Fruit fly (Drosophila melanogaster) whole organism, prepupa: ENCODE results near the gene CG10588.

Source experiments
- Blimp-1 ChIP-seq: fragments of 200-800 bp; sonication (Bioruptor generic); optimal IDR thresholded peaks from 3 replicates; lab custom pipeline; 2017; ENCODE audit warnings: missing biosample characterization, missing genetic modification characterization, mild to moderate bottlenecking, moderate library complexity, missing genetic modification reagents
- CG10631 ChIP-seq: fragments of 200-800 bp; sonication (Bioruptor generic); optimal IDR thresholded peaks from 2 replicates; lab custom pipeline; 2016; ENCODE audit warnings: missing biosample characterization, missing genetic modification characterization
- CG10669 ChIP-seq: fragments of 200-800 bp; sonication (Bioruptor generic); optimal IDR thresholded peaks from 3 replicates; lab custom pipeline; 2018; ENCODE audit warnings: missing biosample characterization, mild to moderate bottlenecking, missing genetic modification characterization, moderate library complexity
- CG11294 ChIP-seq: fragments of 200-800 bp; sonication (Bioruptor generic); IDR thresholded peaks from 2 replicates; pipeline ENCODE4 v1.3.6; 2022; ENCODE audit warnings: missing biosample characterization, missing genetic modification characterization
- CG11762 ChIP-seq: fragments of 200-800 bp; sonication (Bioruptor generic); optimal IDR thresholded peaks from 3 replicates; lab custom pipeline; 2016; ENCODE audit warnings: missing biosample characterization, missing genetic modification characterization; ENCODE audit not compliant: insufficient read depth
- CG11902 ChIP-seq: fragments of 200-800 bp; sonication (Bioruptor generic); optimal IDR thresholded peaks from 3 replicates; lab custom pipeline; 2016; ENCODE audit warnings: missing biosample characterization, missing genetic modification characterization
- CG15336 ChIP-seq: fragments of 200-800 bp; sonication (Bioruptor generic); IDR thresholded peaks from 2 replicates; pipeline ENCODE4 v1.3.6; 2022; ENCODE audit warnings: missing biosample characterization, missing genetic modification characterization
- CG1621 ChIP-seq: fragments of 200-800 bp; sonication (Bioruptor generic); optimal IDR thresholded peaks from 3 replicates; lab custom pipeline; 2018; ENCODE audit warnings: missing biosample characterization, mild to moderate bottlenecking, missing genetic modification characterization
- CG16779 ChIP-seq: fragments of 200-800 bp; sonication (Bioruptor generic); optimal IDR thresholded peaks from 3 replicates; lab custom pipeline; 2017; ENCODE audit warnings: missing biosample characterization, mild to moderate bottlenecking, missing genetic modification characterization
- CG3032 ChIP-seq: fragments of 200-800 bp; optimal IDR thresholded peaks from 2 replicates; lab custom pipeline; 2019; ENCODE audit warnings: missing biosample characterization, mild to moderate bottlenecking, missing genetic modification characterization, moderate library complexity
- CG31627 ChIP-seq: fragments of 200-800 bp; sonication (Bioruptor generic); optimal IDR thresholded peaks from 3 replicates; lab custom pipeline; 2016; ENCODE audit warnings: missing biosample characterization, missing genetic modification characterization
- CG32006 ChIP-seq: fragments of 200-800 bp; sonication (Bioruptor generic); optimal IDR thresholded peaks from 3 replicates; lab custom pipeline; 2017; ENCODE audit warnings: missing biosample characterization, mild to moderate bottlenecking, missing genetic modification characterization
- CG34406 ChIP-seq: fragments of 200-800 bp; sonication (Bioruptor generic); optimal IDR thresholded peaks from 3 replicates; lab custom pipeline; 2016; ENCODE audit warnings: missing biosample characterization, missing genetic modification characterization
- CG4318 ChIP-seq: fragments of 200-800 bp; sonication (Bioruptor generic); optimal IDR thresholded peaks from 3 replicates; lab custom pipeline; 2017; ENCODE audit warnings: missing biosample characterization, mild to moderate bottlenecking, missing genetic modification characterization
- CG6163 ChIP-seq: fragments of 200-800 bp; sonication (Bioruptor generic); IDR thresholded peaks from 3 replicates; pipeline ENCODE4 v1.3.6; 2022; ENCODE audit warnings: missing biosample characterization, missing genetic modification characterization
- CG6276 ChIP-seq: fragments of 200-800 bp; sonication (Bioruptor generic); optimal IDR thresholded peaks from 2 replicates; lab custom pipeline; 2017; ENCODE audit warnings: missing biosample characterization, mild to moderate bottlenecking, missing genetic modification characterization
- CG6792 ChIP-seq: fragments of 200-800 bp; sonication (Bioruptor generic); optimal IDR thresholded peaks from 3 replicates; lab custom pipeline; 2016; ENCODE audit warnings: missing biosample characterization, missing genetic modification characterization
- CG6808 ChIP-seq: fragments of 200-800 bp; sonication (Bioruptor generic); optimal IDR thresholded peaks from 3 replicates; lab custom pipeline; 2017; ENCODE audit warnings: missing biosample characterization, missing genetic modification characterization, mild to moderate bottlenecking, moderate library complexity, missing genetic modification reagents
- CG7368 ChIP-seq: fragments of 200-800 bp; sonication (Bioruptor generic); optimal IDR thresholded peaks from 3 replicates; lab custom pipeline; 2016; ENCODE audit warnings: missing biosample characterization, missing genetic modification characterization
- CG8319 ChIP-seq: fragments of 200-800 bp; sonication (Bioruptor generic); optimal IDR thresholded peaks from 3 replicates; lab custom pipeline; 2016; ENCODE audit warnings: missing biosample characterization, missing genetic modification characterization
- CG8632 ChIP-seq: fragments of 200-800 bp; sonication (Bioruptor generic); optimal IDR thresholded peaks from 3 replicates; lab custom pipeline; 2016; ENCODE audit warnings: missing biosample characterization, missing genetic modification characterization
- CG9139 ChIP-seq: fragments of 200-800 bp; sonication (Bioruptor generic); optimal IDR thresholded peaks from 3 replicates; lab custom pipeline; 2017; ENCODE audit warnings: missing biosample characterization, mild to moderate bottlenecking, missing genetic modification characterization
- Eip75B ChIP-seq: fragments of 200-800 bp; sonication (Bioruptor generic); optimal IDR thresholded peaks from 3 replicates; lab custom pipeline; 2016; ENCODE audit warnings: missing biosample characterization, missing genetic modification characterization
- Eip78C ChIP-seq: fragments of 200-800 bp; sonication (Bioruptor generic); peaks from one replicate; lab custom pipeline; 2016; ENCODE audit warnings: missing biosample characterization, missing genetic modification characterization
- Eip93F ChIP-seq: fragments of 200-800 bp; sonication (Bioruptor generic); optimal IDR thresholded peaks from 2 replicates; lab custom pipeline; 2016; ENCODE audit warnings: missing biosample characterization, mild to moderate bottlenecking, missing genetic modification characterization
- Ets21C ChIP-seq: fragments of 200-800 bp; sonication (Bioruptor generic); optimal IDR thresholded peaks from 3 replicates; lab custom pipeline; 2016; ENCODE audit warnings: missing biosample characterization, missing genetic modification characterization
- Ets96B ChIP-seq: fragments of 200-800 bp; optimal IDR thresholded peaks from 2 replicates; lab custom pipeline; 2019; ENCODE audit warnings: missing biosample characterization, mild to moderate bottlenecking, missing genetic modification characterization, moderate library complexity
- Gug ChIP-seq: fragments of 200-800 bp; sonication (Bioruptor generic); IDR thresholded peaks from 2 replicates; pipeline ENCODE4 v1.3.6; 2022; ENCODE audit warnings: missing biosample characterization, missing genetic modification characterization
- Hr39 ChIP-seq: fragments of 200-800 bp; sonication (Bioruptor generic); optimal IDR thresholded peaks from 2 replicates; lab custom pipeline; 2016; ENCODE audit warnings: missing biosample characterization, missing genetic modification characterization
- Hr4 ChIP-seq: fragments of 200-800 bp; sonication (Bioruptor generic); optimal IDR thresholded peaks from 3 replicates; lab custom pipeline; 2016; ENCODE audit warnings: missing biosample characterization, missing genetic modification characterization
- Met ChIP-seq: fragments of 200-800 bp; sonication (Bioruptor generic); optimal IDR thresholded peaks from 3 replicates; lab custom pipeline; 2016; ENCODE audit warnings: missing biosample characterization, missing genetic modification characterization
- OdsH ChIP-seq: fragments of 200-800 bp; sonication (Bioruptor generic); optimal IDR thresholded peaks from 3 replicates; lab custom pipeline; 2016; ENCODE audit warnings: missing biosample characterization, missing genetic modification characterization
- Smox ChIP-seq: fragments of 200-800 bp; sonication (Bioruptor generic); optimal IDR thresholded peaks from 3 replicates; lab custom pipeline; 2016; ENCODE audit warnings: missing biosample characterization, missing genetic modification characterization
- Sox15 ChIP-seq: fragments of 200-800 bp; sonication (Bioruptor generic); optimal IDR thresholded peaks from 3 replicates; lab custom pipeline; 2016; ENCODE audit warnings: missing biosample characterization, missing genetic modification characterization
- achi ChIP-seq: fragments of 200-800 bp; sonication (Bioruptor generic); optimal IDR thresholded peaks from 3 replicates; lab custom pipeline; 2016; ENCODE audit warnings: missing biosample characterization, missing genetic modification characterization
- acj6 ChIP-seq: fragments of 200-800 bp; sonication (Bioruptor generic); optimal IDR thresholded peaks from 3 replicates; lab custom pipeline; 2016; ENCODE audit warnings: missing biosample characterization, missing genetic modification characterization
- cyc ChIP-seq: fragments of 200-800 bp; sonication (Bioruptor generic); optimal IDR thresholded peaks from 3 replicates; lab custom pipeline; 2016; ENCODE audit warnings: missing biosample characterization, missing genetic modification characterization
- dac ChIP-seq: fragments of 200-800 bp; sonication (Bioruptor generic); optimal IDR thresholded peaks from 2 replicates; lab custom pipeline; 2017; ENCODE audit warnings: missing biosample characterization, mild to moderate bottlenecking, missing genetic modification characterization
- dsx ChIP-seq: fragments of 200-800 bp; optimal IDR thresholded peaks from 3 replicates; lab custom pipeline; 2019; ENCODE audit warnings: missing biosample characterization, mild to moderate bottlenecking, missing genetic modification characterization, moderate library complexity; ENCODE audit not compliant: poor library complexity, severe bottlenecking
- eg ChIP-seq: fragments of 200-800 bp; sonication (Bioruptor generic); IDR thresholded peaks from 3 replicates; pipeline ENCODE4 v1.3.6; 2022; ENCODE audit warnings: missing biosample characterization, missing genetic modification characterization
- esn ChIP-seq: fragments of 200-800 bp; sonication (Bioruptor generic); optimal IDR thresholded peaks from 2 replicates; lab custom pipeline; 2016; ENCODE audit warnings: missing biosample characterization, mild to moderate bottlenecking, missing genetic modification characterization, moderate library complexity
- fd59A ChIP-seq: fragments of 200-800 bp; sonication (Bioruptor generic); optimal IDR thresholded peaks from 2 replicates; lab custom pipeline; 2017; ENCODE audit warnings: missing biosample characterization, mild to moderate bottlenecking, missing genetic modification characterization, missing genetic modification reagents
- fd85E ChIP-seq: fragments of 200-800 bp; sonication (Bioruptor generic); optimal IDR thresholded peaks from 3 replicates; lab custom pipeline; 2016; ENCODE audit warnings: missing biosample characterization, missing genetic modification characterization
- fkh ChIP-seq: fragments of 200-800 bp; sonication (Bioruptor generic); optimal IDR thresholded peaks from 3 replicates; lab custom pipeline; 2017; ENCODE audit warnings: missing biosample characterization, mild to moderate bottlenecking, missing genetic modification characterization, moderate library complexity
- lz ChIP-seq: fragments of 200-800 bp; sonication (Bioruptor generic); optimal IDR thresholded peaks from 3 replicates; lab custom pipeline; 2016; ENCODE audit warnings: missing biosample characterization, missing genetic modification characterization
- net ChIP-seq: fragments of 200-800 bp; sonication (Bioruptor generic); optimal IDR thresholded peaks from 3 replicates; lab custom pipeline; 2016; ENCODE audit warnings: missing biosample characterization, missing genetic modification characterization
- pdm3 ChIP-seq: fragments of 200-800 bp; sonication (Bioruptor generic); optimal IDR thresholded peaks from 3 replicates; lab custom pipeline; 2016; ENCODE audit warnings: missing biosample characterization, missing genetic modification characterization
- salr ChIP-seq, 2 experiments: fragments of 200-800 bp; sonication (Bioruptor generic); optimal IDR thresholded peaks; 3 replicates each; lab custom pipeline; 2016 to 2018; ENCODE audit warnings: missing biosample characterization in 2 of 2, missing genetic modification characterization in 2 of 2, mild to moderate bottlenecking in 1 of 2
- ss ChIP-seq, 2 experiments: fragments of 200-800 bp; sonication (Bioruptor generic); optimal IDR thresholded peaks; 2 replicates in 1 of 2; 3 replicates in 1 of 2; lab custom pipeline; 2017 to 2018; ENCODE audit warnings: mild to moderate bottlenecking in 2 of 2, missing biosample characterization in 2 of 2, missing genetic modification characterization in 2 of 2, moderate library complexity in 1 of 2
- svp ChIP-seq: fragments of 200-800 bp; sonication (Bioruptor generic); peaks from one replicate; lab custom pipeline; 2016; ENCODE audit warnings: missing biosample characterization, missing genetic modification characterization
- topi ChIP-seq: fragments of 200-800 bp; sonication (Bioruptor generic); optimal IDR thresholded peaks from 3 replicates; lab custom pipeline; 2016; ENCODE audit warnings: missing biosample characterization, missing genetic modification characterization
- vri ChIP-seq: fragments of 200-800 bp; sonication (Bioruptor generic); optimal IDR thresholded peaks from 3 replicates; lab custom pipeline; 2016; ENCODE audit warnings: missing biosample characterization, mild to moderate bottlenecking, missing genetic modification characterization

CG10588 gene

DNA sequence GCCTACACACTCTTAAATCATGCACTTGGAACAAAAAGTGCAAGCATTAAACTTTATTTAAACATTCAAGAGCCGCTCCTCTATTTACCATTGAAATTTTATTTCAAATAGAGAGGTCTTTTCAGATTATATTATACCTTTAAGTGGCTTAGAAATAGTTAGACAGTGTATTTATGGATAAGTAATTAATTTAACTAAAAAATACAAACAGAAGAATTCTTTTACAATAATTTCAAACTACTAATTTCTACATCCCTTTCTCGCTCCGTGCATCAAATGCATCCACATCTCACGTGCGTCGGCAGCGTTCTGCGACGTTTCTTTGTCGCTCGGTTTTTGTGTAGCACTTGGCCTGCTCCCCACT is 6.6 kb upstream of the CG10588 start:
- TF ChIP-seq topi (GFP tag; lab: Kevin White, UChicago) (peak; percentile 97), svp (GFP tag; lab: Kevin White, UChicago) (peak; percentile 98), CG8319 (GFP tag; lab: Kevin White, UChicago) (peak; percentile 92), Hr39 (GFP tag; lab: Kevin White, UChicago) (peak; percentile 94), Smox (GFP tag; lab: Kevin White, UChicago) (peak; percentile 95), Eip75B (GFP tag; lab: Kevin White, UChicago) (peak; percentile 97), fd59A (GFP tag; lab: Kevin White, UChicago) (peak; percentile 97), CG11294 (GFP tag; lab: Robert Waterston, UW) (peak; percentile 85), Eip78C (GFP tag; lab: Kevin White, UChicago) (peak; percentile 99), CG6163 (GFP tag; lab: Robert Waterston, UW) (peak; percentile 90), Hr4 (GFP tag; lab: Kevin White, UChicago) (peak; percentile 92), achi (GFP tag; lab: Kevin White, UChicago) (peak; percentile 96), fkh (GFP tag; lab: Kevin White, UChicago) (no peak), eg (GFP tag; lab: Robert Waterston, UW) (peak; percentile 84), cyc (GFP tag; lab: Kevin White, UChicago) (peak; percentile 94), CG10669 (GFP tag; lab: Kevin White, UChicago) (peak; percentile 98), CG8632 (GFP tag; lab: Kevin White, UChicago) (peak; percentile 97), CG11762 (GFP tag; lab: Kevin White, UChicago) (peak; percentile 93), CG4318 (GFP tag; lab: Kevin White, UChicago) (peak; percentile 90), Ets96B (tag; lab: Kevin White, UChicago) (peak; percentile 98), Met (peak; percentile 96), net (GFP tag; lab: Kevin White, UChicago) (peak; percentile 93), CG7368 (peak; percentile 86), Blimp-1 (GFP tag; lab: Kevin White, UChicago) (peak; percentile 78), vri (peak; percentile 89), CG1621 (tag; lab: Kevin White, UChicago) (peak; percentile 92), CG31627 (GFP tag; lab: Kevin White, UChicago) (peak; percentile 95), CG10631 (GFP tag; lab: Kevin White, UChicago) (peak; percentile 99), CG15336 (GFP tag; lab: Robert Waterston, UW) (peak; percentile 91), esn (GFP tag; lab: Kevin White, UChicago) (peak; percentile 96), OdsH (peak; percentile 97), lz (GFP tag; lab: Kevin White, UChicago) (peak; percentile 96), salr (GFP tag; optimal IDR thresholded peaks at IDR 0.05; lab: Kevin White, UChicago) (peak; percentile 89 to 95), Ets21C (GFP tag; lab: Kevin White, UChicago) (peak; percentile 92), CG16779 (tag; lab: Kevin White, UChicago) (peak; percentile 87), CG6276 (GFP tag; lab: Kevin White, UChicago) (peak; percentile 83), dac (peak; percentile 57), CG9139 (peak; percentile 96), CG3032 (peak; percentile 98), CG6808 (GFP tag; lab: Kevin White, UChicago) (peak; percentile 95), CG34406 (GFP tag; lab: Kevin White, UChicago) (peak; percentile 96), Eip93F (GFP tag; lab: Kevin White, UChicago) (peak; percentile 76), acj6 (GFP tag; lab: Kevin White, UChicago) (peak; percentile 97), dsx (GFP tag; lab: Kevin White, UChicago) (peak; percentile 97), CG6792 (GFP tag; lab: Kevin White, UChicago) (peak; percentile 97), Sox15 (peak; percentile 93), Gug (GFP tag; lab: Robert Waterston, UW) (peak; percentile 89), CG11902 (peak; percentile 91), pdm3 (GFP tag; lab: Kevin White, UChicago) (peak; percentile 97), CG32006 (GFP tag; lab: Kevin White, UChicago) (peak; percentile 94), ss (GFP tag; optimal IDR thresholded peaks at IDR 0.05; lab: Kevin White, UChicago) (peak; percentile 93 to 96), fd85E (GFP tag; lab: Kevin White, UChicago) (peak; percentile 77)
